Worm (Caenorhabditis elegans) whole organism, L2 larva: ENCODE results near the gene srbc-55.

Experiments
- R02D3.7 ChIP-seq: fragments of 150-350 bp; optimal IDR thresholded peaks from 2 replicates; lab custom pipeline; 2014; ENCODE audit warnings: missing biosample characterization, missing genetic modification characterization
- aly-2 ChIP-seq: fragments of 150-350 bp; optimal IDR thresholded peaks from 2 replicates; lab custom pipeline; 2014; ENCODE audit warnings: missing biosample characterization, missing genetic modification characterization
- ama-1 ChIP-seq: fragments of 150-350 bp; optimal IDR thresholded peaks from 2 replicates; lab custom pipeline; 2018; ENCODE audit warnings: inconsistent platforms
- ceh-82 ChIP-seq: fragments of 150-350 bp; optimal IDR thresholded peaks from 2 replicates; lab custom pipeline; 2014; ENCODE audit warnings: missing biosample characterization, missing genetic modification characterization
- fos-1 ChIP-seq: fragments of 150-350 bp; optimal IDR thresholded peaks from 2 replicates; lab custom pipeline; 2014; ENCODE audit warnings: missing biosample characterization, missing genetic modification characterization
- nhr-11 ChIP-seq: fragments of 150-350 bp; optimal IDR thresholded peaks from 2 replicates; lab custom pipeline; 2014; ENCODE audit warnings: missing biosample characterization, missing genetic modification characterization

DNA sequence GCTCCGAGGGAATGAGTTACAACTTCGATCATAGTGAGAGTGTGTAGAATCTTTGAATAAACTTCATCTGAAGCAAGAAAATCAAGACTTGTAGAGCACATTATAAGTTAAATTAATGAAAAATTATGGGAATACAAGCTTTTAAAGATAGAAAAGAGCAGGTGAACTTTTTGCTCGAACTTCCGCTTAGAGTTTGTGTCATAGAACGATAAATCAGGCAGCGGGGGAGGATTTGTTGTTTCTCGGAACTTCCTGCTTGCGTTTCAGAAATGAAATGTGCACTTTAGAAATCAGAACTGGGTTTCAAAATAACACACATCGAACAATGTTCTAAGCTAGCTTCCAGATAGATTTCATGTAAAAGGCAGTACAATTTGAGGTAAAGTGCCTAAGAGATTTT is 11.3 kb upstream of the srbc-55 start, which contains the start of gene srh-149:
- TF ChIP-seq fos-1: no peak
- no peak for TF ChIP-seq ceh-82
- TF ChIP-seq R02D3.7: no peak
- no peak for TF ChIP-seq ama-1 (lab: Kevin White, UChicago)
- TF ChIP-seq aly-2 (tag; lab: Kevin White, UChicago): no peak
- no peak for TF ChIP-seq nhr-11 (tag; lab: Kevin White, UChicago)
